Worm (Caenorhabditis elegans): Measurements from ENCODE around the gene Y51H4A.935.

DNA sequence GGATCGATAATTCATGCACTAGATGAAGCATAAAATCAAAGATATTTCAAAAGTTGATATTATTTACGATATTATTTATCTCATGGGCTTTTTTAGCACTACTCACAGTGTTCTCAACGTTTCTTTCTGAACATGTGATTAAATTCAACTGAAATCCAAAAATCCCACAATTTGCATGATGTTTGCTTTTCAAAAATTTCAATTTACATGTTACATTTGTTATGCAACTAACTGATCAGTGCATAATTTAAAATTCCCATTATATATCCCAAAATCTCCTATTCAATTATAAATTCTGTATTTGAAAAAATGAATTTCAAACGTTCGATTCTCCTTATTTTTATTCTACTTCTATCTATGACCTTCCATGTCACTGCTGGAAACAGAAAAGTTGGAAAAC, 21.3 kb upstream of the Y51H4A.935 start, which contains the start of gene Y51H4A.937:
- no peak for TF ChIP-seq madf-9 (GFP tag; conservative IDR thresholded peaks at IDR 0.05)
- TF ChIP-seq skn-1 (tag; optimal IDR thresholded peaks at IDR 0.05), result no peak
- TF ChIP-seq egl-27 (tag; optimal IDR thresholded peaks at IDR 0.05), result no peak
- no peak for TF ChIP-seq mep-1 (tag; optimal IDR thresholded peaks at IDR 0.05)
- no peak for TF ChIP-seq pha-4 (GFP tag; IDR thresholded peaks at IDR 0.05)
- no peak for TF ChIP-seq pha-4 (tag; optimal IDR thresholded peaks at IDR 0.05)
- TF ChIP-seq vab-7 (GFP tag; IDR thresholded peaks at IDR 0.05), result no peak
- TF ChIP-seq unc-39 (tag; optimal IDR thresholded peaks at IDR 0.05), result no peak
- TF ChIP-seq ceh-82 (tag; optimal IDR thresholded peaks at IDR 0.05), result no peak
- no peak for TF ChIP-seq ama-1 (optimal IDR thresholded peaks at IDR 0.05)

Data from whole organism, L4 larva.